Worm (Caenorhabditis elegans) whole organism, mixed stage, embryonic: ENCODE data around the gene F20D6.11.

Source experiments
- M03D4.4 ChIP-seq: sonication (generic microtip); optimal IDR thresholded peaks from 2 replicates; lab custom pipeline; 2017; ENCODE audit warnings: mild to moderate bottlenecking, missing genetic modification characterization, missing compliant biosample characterization
- bed-3 ChIP-seq: fragments of 200-800 bp; sonication (Bioruptor generic); optimal IDR thresholded peaks from 3 replicates; lab custom pipeline; 2018; ENCODE audit warnings: mild to moderate bottlenecking, missing genetic modification characterization, moderate library complexity, missing compliant biosample characterization
- blmp-1 ChIP-seq: fragments of 150-350 bp; optimal IDR thresholded peaks from 2 replicates; lab custom pipeline; 2014; ENCODE audit warnings: missing biosample characterization, missing genetic modification characterization
- ceh-43 ChIP-seq: fragments of 200-800 bp; sonication (Bioruptor generic); optimal IDR thresholded peaks from 2 replicates; lab custom pipeline; 2018; ENCODE audit warnings: mild to moderate bottlenecking, missing genetic modification characterization, moderate library complexity, missing compliant biosample characterization
- ceh-83 ChIP-seq: fragments of 200-800 bp; sonication (Bioruptor generic); optimal IDR thresholded peaks from 2 replicates; lab custom pipeline; 2018; ENCODE audit warnings: mild to moderate bottlenecking, missing genetic modification characterization, missing compliant biosample characterization
- ces-1 ChIP-seq: fragments of 150-350 bp; optimal IDR thresholded peaks from 2 replicates; lab custom pipeline; 2014; ENCODE audit warnings: missing biosample characterization, missing genetic modification reagents, missing genetic modification characterization
- cnd-1 ChIP-seq: fragments of 200-800 bp; sonication (Bioruptor generic); optimal IDR thresholded peaks from 2 replicates; lab custom pipeline; 2018; ENCODE audit warnings: mild to moderate bottlenecking, missing genetic modification characterization, missing compliant biosample characterization
- drap-1 ChIP-seq: fragments of 200-800 bp; sonication (Bioruptor generic); optimal IDR thresholded peaks from 3 replicates; lab custom pipeline; 2018; ENCODE audit warnings: mild to moderate bottlenecking, missing genetic modification characterization, missing compliant biosample characterization
- elt-1 ChIP-seq: sonication (generic microtip); optimal IDR thresholded peaks from 2 replicates; lab custom pipeline; 2017; ENCODE audit warnings: missing genetic modification characterization, mild to moderate bottlenecking, missing compliant biosample characterization, antibody characterized with exemption, moderate library complexity, borderline replicate concordance; ENCODE audit not compliant: insufficient read depth
- flh-1 ChIP-seq: fragments of 200-800 bp; sonication (Bioruptor generic); optimal IDR thresholded peaks from 2 replicates; lab custom pipeline; 2018; ENCODE audit warnings: mild to moderate bottlenecking, missing genetic modification characterization, moderate library complexity, missing compliant biosample characterization
- ham-2 ChIP-seq: fragments of 200-800 bp; sonication (Bioruptor generic); optimal IDR thresholded peaks from 2 replicates; lab custom pipeline; 2018; ENCODE audit warnings: mild to moderate bottlenecking, missing genetic modification characterization, missing compliant biosample characterization
- hlh-1 ChIP-seq: fragments of 150-350 bp; optimal IDR thresholded peaks from 2 replicates; lab custom pipeline; 2014; ENCODE audit warnings: missing biosample characterization, missing genetic modification reagents, missing genetic modification characterization
- lin-13 ChIP-seq: fragments of 150-350 bp; optimal IDR thresholded peaks from 2 replicates; lab custom pipeline; 2014; ENCODE audit warnings: missing biosample characterization, missing genetic modification characterization
- lin-32 ChIP-seq: fragments of 200-800 bp; sonication (Bioruptor generic); optimal IDR thresholded peaks from 2 replicates; lab custom pipeline; 2018; ENCODE audit warnings: mild to moderate bottlenecking, missing genetic modification characterization, missing compliant biosample characterization
- lsy-2 ChIP-seq: fragments of 150-350 bp; optimal IDR thresholded peaks from 2 replicates; lab custom pipeline; 2014; ENCODE audit warnings: missing biosample characterization, missing genetic modification characterization
- mab-5 ChIP-seq: fragments of 150-350 bp; optimal IDR thresholded peaks from 2 replicates; lab custom pipeline; 2014; ENCODE audit warnings: missing biosample characterization, missing genetic modification characterization
- mep-1 ChIP-seq: fragments of 150-350 bp; optimal IDR thresholded peaks from 2 replicates; lab custom pipeline; 2017; ENCODE audit warnings: missing biosample characterization, missing genetic modification reagents, missing genetic modification characterization, inconsistent platforms
- mls-2 ChIP-seq: sonication (generic microtip); optimal IDR thresholded peaks from 2 replicates; lab custom pipeline; 2016; ENCODE audit warnings: mild to moderate bottlenecking, missing genetic modification characterization, moderate library complexity, missing compliant biosample characterization
- nhr-12 ChIP-seq: fragments of 150-350 bp; optimal IDR thresholded peaks from 2 replicates; lab custom pipeline; 2014; ENCODE audit warnings: missing biosample characterization, missing genetic modification characterization
- nhr-2 ChIP-seq: fragments of 150-350 bp; optimal IDR thresholded peaks from 2 replicates; lab custom pipeline; 2014; ENCODE audit warnings: missing biosample characterization, missing genetic modification characterization
- nhr-237 ChIP-seq: fragments of 150-350 bp; optimal IDR thresholded peaks from 2 replicates; lab custom pipeline; 2014; ENCODE audit warnings: missing biosample characterization, missing genetic modification characterization
- nhr-28 ChIP-seq: fragments of 150-350 bp; optimal IDR thresholded peaks from 2 replicates; lab custom pipeline; 2014; ENCODE audit warnings: missing biosample characterization, missing genetic modification characterization
- nhr-76 ChIP-seq: sonication (generic microtip); optimal IDR thresholded peaks from 2 replicates; lab custom pipeline; 2017; ENCODE audit warnings: missing biosample characterization, missing genetic modification characterization
- pha-4 ChIP-seq: fragments of 150-350 bp; optimal IDR thresholded peaks from 2 replicates; lab custom pipeline; 2018; ENCODE audit warnings: missing biosample characterization, missing genetic modification reagents, missing genetic modification characterization
- sem-2 ChIP-seq: fragments of 200-800 bp; sonication (Bioruptor generic); optimal IDR thresholded peaks from 2 replicates; lab custom pipeline; 2018; ENCODE audit warnings: mild to moderate bottlenecking, missing genetic modification characterization, missing compliant biosample characterization
- snpc-4 ChIP-seq: fragments of 150-350 bp; optimal IDR thresholded peaks from 2 replicates; lab custom pipeline; 2014; ENCODE audit warnings: missing biosample characterization, missing genetic modification characterization
- sptf-1 ChIP-seq: sonication (generic microtip); optimal IDR thresholded peaks from 2 replicates; lab custom pipeline; 2017; ENCODE audit warnings: mild to moderate bottlenecking, missing genetic modification characterization, moderate library complexity, missing compliant biosample characterization
- tbx-8 ChIP-seq: fragments of 200-800 bp; sonication (Bioruptor generic); optimal IDR thresholded peaks from 2 replicates; lab custom pipeline; 2018; ENCODE audit warnings: mild to moderate bottlenecking, missing genetic modification characterization, moderate library complexity, missing compliant biosample characterization
- unc-120 ChIP-seq: sonication (generic microtip); optimal IDR thresholded peaks from 2 replicates; lab custom pipeline; 2017; ENCODE audit warnings: missing genetic modification characterization, missing compliant biosample characterization; ENCODE audit not compliant: poor library complexity, severe bottlenecking
- unc-39 ChIP-seq: fragments of 150-350 bp; optimal IDR thresholded peaks from 2 replicates; lab custom pipeline; 2014; ENCODE audit warnings: missing biosample characterization, missing genetic modification characterization
- unc-62 ChIP-seq: fragments of 150-350 bp; optimal IDR thresholded peaks from 2 replicates; lab custom pipeline; 2014; ENCODE audit warnings: missing biosample characterization, missing genetic modification reagents, missing genetic modification characterization
- zip-8 ChIP-seq: fragments of 150-350 bp; optimal IDR thresholded peaks from 2 replicates; lab custom pipeline; 2014; ENCODE audit warnings: missing biosample characterization, missing genetic modification characterization

F20D6.11 gene

ce11 chrV:8198994-8199393 lies at the start of gene F20D6.11:
Gene F20D6.11 (minus strand): TSS chrV:8199094.
- no peak for TF ChIP-seq M03D4.4 (tag; lab: Kevin White, UChicago)
- TF ChIP-seq elt-1 (tag; lab: Kevin White, UChicago) = no peak
- no peak for TF ChIP-seq blmp-1 (tag; lab: Kevin White, UChicago)
- TF ChIP-seq mls-2 (tag; lab: Kevin White, UChicago) = no peak
- TF ChIP-seq lin-32 (GFP tag; lab: Kevin White, UChicago) = no peak
- TF ChIP-seq sem-2 (GFP tag; lab: Kevin White, UChicago) = no peak
- no peak for TF ChIP-seq ceh-83 (GFP tag; lab: Kevin White, UChicago)
- no peak for TF ChIP-seq snpc-4 (tag; lab: Kevin White, UChicago)
- no peak for TF ChIP-seq zip-8 (tag; lab: Kevin White, UChicago)
- no peak for TF ChIP-seq hlh-1 (tag; lab: Kevin White, UChicago)

- TF ChIP-seq mls-2 (tag; lab: Kevin White, UChicago) (no peak), hlh-1 (tag; lab: Kevin White, UChicago) (peak; percentile 43), ceh-83 (GFP tag; lab: Kevin White, UChicago) (peak; percentile 71)
Observed at ce11 chrV:8247311-8248105, 48.6 kb upstream of the F20D6.11 start.

ce11 chrV:8245457-8245856 lies 46.6 kb upstream of the F20D6.11 start, which contains the start of gene C16D9.5:
Gene C16D9.5 (minus strand): TSS chrV:8245557.
- no peak for TF ChIP-seq nhr-76 (tag; lab: Kevin White, UChicago)
- no peak for TF ChIP-seq pha-4
- no peak for TF ChIP-seq blmp-1 (tag; lab: Kevin White, UChicago)
- no peak for TF ChIP-seq ham-2 (GFP tag; lab: Kevin White, UChicago)
- no peak for TF ChIP-seq unc-120 (tag; lab: Kevin White, UChicago)
- TF ChIP-seq ceh-43 (GFP tag; lab: Kevin White, UChicago) = no peak
- no peak for TF ChIP-seq mls-2 (tag; lab: Kevin White, UChicago)
- no peak for TF ChIP-seq lsy-2
- TF ChIP-seq sptf-1 (tag; lab: Kevin White, UChicago) = no peak
- no peak for TF ChIP-seq unc-62 (GFP tag; lab: Kevin White, UChicago)
- no peak for TF ChIP-seq lin-13 (tag; lab: Kevin White, UChicago)
- TF ChIP-seq M03D4.4 (tag; lab: Kevin White, UChicago) = no peak
- no peak for TF ChIP-seq lin-32 (GFP tag; lab: Kevin White, UChicago)
- no peak for TF ChIP-seq elt-1 (tag; lab: Kevin White, UChicago)
- no peak for TF ChIP-seq nhr-2 (tag; lab: Kevin White, UChicago)

ce11 chrV:8243201-8243600 lies 44.3 kb upstream of the F20D6.11 start:
- TF ChIP-seq cnd-1 (tag; lab: Kevin White, UChicago) = no peak
- no peak for TF ChIP-seq tbx-8 (GFP tag; lab: Kevin White, UChicago)
- TF ChIP-seq nhr-12 (tag; lab: Kevin White, UChicago) = no peak
- TF ChIP-seq drap-1 (GFP tag; lab: Kevin White, UChicago) = no peak
- no peak for TF ChIP-seq nhr-237 (tag; lab: Kevin White, UChicago)
- TF ChIP-seq lin-13 (tag; lab: Kevin White, UChicago) = no peak

ce11 chrV:8242798-8243197 lies 43.9 kb upstream of the F20D6.11 start, which contains the start of gene C16D9.4:
Gene C16D9.4 (minus strand): TSS chrV:8242898.
- no peak for TF ChIP-seq ceh-83 (GFP tag; lab: Kevin White, UChicago)
- TF ChIP-seq bed-3 = no peak
- TF ChIP-seq mep-1 (tag; lab: Kevin White, UChicago) = no peak
- no peak for TF ChIP-seq zip-8 (tag; lab: Kevin White, UChicago)
- TF ChIP-seq nhr-12 (tag; lab: Kevin White, UChicago) = no peak
- no peak for TF ChIP-seq sem-2 (GFP tag; lab: Kevin White, UChicago)
- TF ChIP-seq elt-1 (tag; lab: Kevin White, UChicago) = no peak
- TF ChIP-seq blmp-1 (tag; lab: Kevin White, UChicago) = no peak
- no peak for TF ChIP-seq mab-5 (tag; lab: Kevin White, UChicago)
- TF ChIP-seq hlh-1 (tag; lab: Kevin White, UChicago) = no peak
- no peak for TF ChIP-seq unc-62 (GFP tag; lab: Kevin White, UChicago)
- no peak for TF ChIP-seq unc-39 (tag; lab: Kevin White, UChicago)
- no peak for TF ChIP-seq flh-1 (GFP tag; lab: Kevin White, UChicago)
- TF ChIP-seq lsy-2 = no peak
- TF ChIP-seq nhr-237 (tag; lab: Kevin White, UChicago) = no peak
- TF ChIP-seq ces-1 = no peak
- no peak for TF ChIP-seq nhr-28 (tag; lab: Kevin White, UChicago)
